Worm (Caenorhabditis elegans) whole organism, late embryonic: ENCODE measurements around the gene mom-1.

Experiments used
- Y22D7AL.16 ChIP-seq: sonication (generic microtip); optimal IDR thresholded peaks from 2 replicates; lab custom pipeline; 2016; ENCODE audit warnings: missing genetic modification characterization, missing compliant biosample characterization
- ceh-14 ChIP-seq: sonication (generic microtip); optimal IDR thresholded peaks from 2 replicates; lab custom pipeline; 2016; ENCODE audit warnings: missing genotype, missing genetic modification characterization, missing compliant biosample characterization
- ceh-18 ChIP-seq: sonication (generic microtip); optimal IDR thresholded peaks from 2 replicates; lab custom pipeline; 2016; ENCODE audit warnings: missing genetic modification characterization, missing compliant biosample characterization
- ceh-19 ChIP-seq: fragments of 200-800 bp; sonication (Bioruptor generic); optimal IDR thresholded peaks from 2 replicates; lab custom pipeline; 2018; ENCODE audit warnings: mild to moderate bottlenecking, missing genetic modification characterization, missing compliant biosample characterization
- ceh-2 ChIP-seq: sonication (generic microtip); optimal IDR thresholded peaks from 2 replicates; lab custom pipeline; 2016; ENCODE audit warnings: missing genotype, missing genetic modification characterization, missing compliant biosample characterization
- ceh-31 ChIP-seq: sonication (generic microtip); optimal IDR thresholded peaks from 2 replicates; lab custom pipeline; 2016; ENCODE audit warnings: missing genetic modification characterization, missing compliant biosample characterization
- ceh-34 ChIP-seq: sonication (generic microtip); optimal IDR thresholded peaks from 2 replicates; lab custom pipeline; 2016; ENCODE audit warnings: mild to moderate bottlenecking, missing genetic modification characterization, missing compliant biosample characterization
- ceh-9 ChIP-seq: sonication (generic microtip); optimal IDR thresholded peaks from 2 replicates; lab custom pipeline; 2016; ENCODE audit warnings: mild to moderate bottlenecking, missing genetic modification characterization, inconsistent platforms, missing compliant biosample characterization
- elt-2 ChIP-seq: sonication (generic microtip); optimal IDR thresholded peaks from 2 replicates; lab custom pipeline; 2016; ENCODE audit warnings: missing genetic modification reagents, missing genetic modification characterization, missing compliant biosample characterization
- fkh-10 ChIP-seq: fragments of 150-350 bp; optimal IDR thresholded peaks from 2 replicates; lab custom pipeline; 2014; ENCODE audit warnings: missing biosample characterization, missing genetic modification reagents, missing genetic modification characterization
- hlh-6 ChIP-seq: sonication (generic microtip); optimal IDR thresholded peaks from 2 replicates; lab custom pipeline; 2016; ENCODE audit warnings: missing genotype, missing genetic modification characterization, missing compliant biosample characterization
- mec-3 ChIP-seq: sonication (generic microtip); optimal IDR thresholded peaks from 2 replicates; lab custom pipeline; 2016; ENCODE audit warnings: borderline replicate concordance, missing genetic modification characterization, missing compliant biosample characterization
- pag-3 ChIP-seq: sonication (generic microtip); optimal IDR thresholded peaks from 2 replicates; lab custom pipeline; 2016; ENCODE audit warnings: missing compliant biosample characterization, missing genetic modification characterization, borderline replicate concordance
- pat-9 ChIP-seq: fragments of 200-800 bp; sonication (Bioruptor generic); optimal IDR thresholded peaks from 2 replicates; lab custom pipeline; 2018; ENCODE audit warnings: mild to moderate bottlenecking, missing genetic modification characterization, moderate library complexity, missing compliant biosample characterization
- rnt-1 ChIP-seq: sonication (generic microtip); optimal IDR thresholded peaks from 2 replicates; lab custom pipeline; 2016; ENCODE audit warnings: missing genetic modification characterization, missing compliant biosample characterization
- sdc-2 ChIP-seq: sonication (generic microtip); optimal IDR thresholded peaks from 2 replicates; lab custom pipeline; 2016; ENCODE audit warnings: missing genotype, missing genetic modification characterization, missing compliant biosample characterization
- sox-4 ChIP-seq: sonication (generic microtip); optimal IDR thresholded peaks from 2 replicates; lab custom pipeline; 2017; ENCODE audit warnings: mild to moderate bottlenecking, missing genetic modification characterization, inconsistent platforms, missing compliant biosample characterization
- tbx-7 ChIP-seq: sonication (generic microtip); optimal IDR thresholded peaks from 2 replicates; lab custom pipeline; 2016; ENCODE audit warnings: missing genotype, missing genetic modification characterization, missing compliant biosample characterization
- unc-3 ChIP-seq, 2 experiments: fragments of 200-800 bp in 1 of 2; sonication (Bioruptor generic) in 1 of 2; sonication (generic microtip) in 1 of 2; conservative IDR thresholded peaks in 1 of 2; optimal IDR thresholded peaks in 1 of 2; 2 replicates each; pipeline versions ENCODE4 v1.3.6 to Lab custom; 2016 to 2022; ENCODE audit warnings: missing compliant biosample characterization in 2 of 2, missing genetic modification characterization in 2 of 2, missing genetic modification reagents in 1 of 2

Gene mom-1

DNA sequence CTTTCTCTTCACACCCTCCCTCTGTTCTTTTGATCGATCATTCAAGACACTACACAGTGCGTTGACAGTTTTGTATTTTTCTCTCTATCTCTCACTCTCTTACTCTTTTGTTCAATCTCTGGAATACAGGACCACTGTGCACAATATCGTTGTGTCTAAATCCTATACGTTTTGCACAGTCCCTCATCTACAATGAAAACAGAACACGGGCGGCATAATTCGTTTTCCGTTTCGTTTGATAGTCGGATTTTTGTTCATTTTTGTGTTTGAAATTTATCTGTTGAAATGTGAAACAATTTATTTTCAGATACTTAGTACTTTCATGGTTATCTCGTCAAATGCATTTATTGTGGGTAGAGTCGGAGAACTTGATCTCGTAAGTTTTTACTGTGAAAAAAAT lies 48.6 kb downstream of the mom-1 start, which contains the start of gene C03B1.7:
C03B1.7 (plus strand) TSS at position 301 of the 400 bp plus-strand sequence.
- TF ChIP-seq mec-3 (tag; lab: Kevin White, UChicago) (no peak), pat-9 (tag; lab: Kevin White, UChicago) (no peak), ceh-19 (GFP tag; lab: Kevin White, UChicago) (no peak), sdc-2 (tag; lab: Kevin White, UChicago) (no peak), ceh-31 (tag; lab: Kevin White, UChicago) (no peak), sox-4 (tag; lab: Kevin White, UChicago) (no peak), ceh-18 (tag; lab: Kevin White, UChicago) (no peak), ceh-2 (no peak), Y22D7AL.16 (tag; lab: Kevin White, UChicago) (no peak)

DNA sequence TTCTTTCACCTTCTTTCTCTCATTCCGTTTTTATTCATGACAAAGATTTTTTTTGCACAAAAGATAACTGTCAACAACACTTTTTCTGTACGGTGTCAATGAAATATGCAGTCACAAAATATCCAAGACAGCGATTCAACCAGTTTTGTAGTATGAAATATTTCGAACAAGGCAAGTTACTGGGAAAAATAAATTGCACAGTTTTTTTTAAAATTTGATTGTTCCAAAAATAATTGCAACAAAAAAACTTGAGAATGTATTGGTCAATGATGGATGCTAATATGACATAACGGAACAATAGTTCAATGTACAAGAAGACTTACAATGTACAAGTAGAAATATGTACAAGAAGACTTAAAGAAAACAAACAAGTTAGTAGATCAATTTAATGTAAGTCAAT lies 52.9 kb downstream of the mom-1 start:
- TF ChIP-seq fkh-10 (GFP tag; lab: Kevin White, UChicago) (no peak), ceh-34 (tag; lab: Kevin White, UChicago) (no peak), hlh-6 (tag; lab: Kevin White, UChicago) (no peak), unc-3 (GFP tag; conservative IDR thresholded peaks at IDR 0.05; lab: Robert Waterston, UW) (no peak), unc-3 (tag; optimal IDR thresholded peaks at IDR 0.05; lab: Kevin White, UChicago) (no peak)

DNA sequence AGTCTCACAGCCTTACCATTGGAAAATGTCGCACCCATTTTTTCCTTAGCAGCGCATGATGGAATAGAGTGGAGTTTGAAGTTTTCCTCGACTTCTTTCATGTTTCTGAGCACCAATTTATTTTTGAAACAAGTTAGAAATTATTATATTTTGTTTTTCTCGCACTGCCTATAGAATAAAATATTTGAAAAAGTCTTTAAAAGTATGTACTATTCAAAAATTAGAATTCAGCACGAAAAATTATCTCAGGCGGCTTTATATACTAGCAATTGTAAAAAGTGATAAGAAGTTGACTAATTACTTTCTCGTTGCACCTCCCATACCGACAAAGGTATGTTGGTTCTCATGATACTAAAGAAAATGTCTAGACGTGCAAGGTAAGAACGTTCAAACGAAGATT lies 54.1 kb downstream of the mom-1 start, which contains the start of gene C03B1.9:
C03B1.9 (minus strand) TSS at position 101 of the 400 bp plus-strand sequence.
- no peak for TF ChIP-seq elt-2 (tag; lab: Kevin White, UChicago)
- no peak for TF ChIP-seq ceh-9
- TF ChIP-seq pag-3 (tag; lab: Kevin White, UChicago), result no peak
- no peak for TF ChIP-seq ceh-2
- TF ChIP-seq ceh-14, result no peak
- TF ChIP-seq rnt-1 (tag; lab: Kevin White, UChicago), result no peak
- TF ChIP-seq tbx-7 (tag; lab: Kevin White, UChicago), result no peak
